Fruit fly (Drosophila melanogaster) Kc167 (cell line): ENCODE results near the gene CG17801.

Source experiments
- Myc ChIP-seq: fragments of >200 bp; optimal IDR thresholded peaks from 2 replicates; lab custom pipeline; 2017; ENCODE audit warnings: missing external identifiers
- h ChIP-seq: fragments of >200 bp; optimal IDR thresholded peaks from 3 replicates; lab custom pipeline; 2018; ENCODE audit warnings: missing external identifiers
- psq ChIP-seq: fragments of >200 bp; optimal IDR thresholded peaks from 2 replicates; lab custom pipeline; 2017; ENCODE audit warnings: missing external identifiers
- ttk ChIP-seq: sonication (Bioruptor generic); optimal IDR thresholded peaks from 2 replicates; lab custom pipeline; 2017; ENCODE audit warnings: missing external identifiers

dm6 chr3R:17828653-17829052 lies 21.8 kb upstream of the CG17801 start:
- no peak for TF ChIP-seq h
- TF ChIP-seq Myc (lab: Kevin White, UChicago) = no peak
- no peak for TF ChIP-seq psq
- TF ChIP-seq ttk (lab: Kevin White, UChicago) = no peak
